Fruit fly (Drosophila melanogaster): ENCODE measurements around the gene CG7920.

CG7920 gene

dm6 chr3R:30060451-30061153, 45.5 kb upstream of the CG7920 start:
- no peak for TF ChIP-seq Pif1B (GFP tag; optimal IDR thresholded peaks at IDR 0.05)
- TF ChIP-seq CG17806 (tag; optimal IDR thresholded peaks at IDR 0.05): no peak
- TF ChIP-seq CG4496 (GFP tag; IDR thresholded peaks at IDR 0.05): no peak; the same call in 2 of the 3 replicates
- no peak for TF ChIP-seq CG32121 (GFP tag; IDR thresholded peaks at IDR 0.05)
- no peak for TF ChIP-seq CG8159 (tag; optimal IDR thresholded peaks at IDR 0.05)
- TF ChIP-seq CG13204 (GFP tag; optimal IDR thresholded peaks at IDR 0.05): no peak
- TF ChIP-seq Snoo (tag; optimal IDR thresholded peaks at IDR 0.05): no peak
- no peak for TF ChIP-seq rn (GFP tag; IDR thresholded peaks at IDR 0.05)
- TF ChIP-seq CG14655 (GFP tag; optimal IDR thresholded peaks at IDR 0.05): no peak
- TF ChIP-seq CG12605 (GFP tag; IDR thresholded peaks at IDR 0.05): no peak
- TF ChIP-seq CG15710 (tag; optimal IDR thresholded peaks at IDR 0.05): no peak
- TF ChIP-seq CG34367 (tag; optimal IDR thresholded peaks at IDR 0.05): no peak
- TF ChIP-seq CG9948 (tag; optimal IDR thresholded peaks at IDR 0.05): no peak
- TF ChIP-seq Pif1A (GFP tag; optimal IDR thresholded peaks at IDR 0.05): no peak
- no peak for TF ChIP-seq fd96Ca (GFP tag; IDR thresholded peaks at IDR 0.05)
- no peak for TF ChIP-seq gl (tag; optimal IDR thresholded peaks at IDR 0.05)
- no peak for TF ChIP-seq D1 (tag; optimal IDR thresholded peaks at IDR 0.05)
- TF ChIP-seq Ets98B (GFP tag; IDR thresholded peaks at IDR 0.05): no peak

- TF ChIP-seq Pif1B (GFP tag; optimal IDR thresholded peaks at IDR 0.05) (no peak), CG8159 (tag; optimal IDR thresholded peaks at IDR 0.05) (peak; percentile 31), EcR (GFP tag; optimal IDR thresholded peaks at IDR 0.05) (peak; percentile 85), fd96Ca (GFP tag; IDR thresholded peaks at IDR 0.05) (no peak)
Measured at dm6 chr3R:30059944-30060343, 44.9 kb upstream of the CG7920 start.

- TF ChIP-seq CG13204 (GFP tag; optimal IDR thresholded peaks at IDR 0.05) (no peak), CG4496 (GFP tag; IDR thresholded peaks at IDR 0.05) (0 out of 3 replicates have a peak, but pooled peaks have one; percentile 8), CG8159 (tag; optimal IDR thresholded peaks at IDR 0.05) (peak; percentile 23), CG34367 (tag; optimal IDR thresholded peaks at IDR 0.05) (peak; percentile 8), CG9948 (tag; optimal IDR thresholded peaks at IDR 0.05) (no peak), Pif1B (GFP tag; optimal IDR thresholded peaks at IDR 0.05) (no peak), fd96Ca (GFP tag; IDR thresholded peaks at IDR 0.05) (no peak), CG17806 (tag; optimal IDR thresholded peaks at IDR 0.05) (peak; percentile 21), Ets98B (GFP tag; IDR thresholded peaks at IDR 0.05) (peak; percentile 64), Snoo (tag; optimal IDR thresholded peaks at IDR 0.05) (peak; percentile 19), EcR (GFP tag; optimal IDR thresholded peaks at IDR 0.05) (no peak), rn (GFP tag; IDR thresholded peaks at IDR 0.05) (no peak), CG15710 (tag; optimal IDR thresholded peaks at IDR 0.05) (no peak), Pif1A (GFP tag; optimal IDR thresholded peaks at IDR 0.05) (peak; percentile 31)
Measured at dm6 chr3R:30058057-30058868, 43.2 kb upstream of the CG7920 start, which contains the start of gene sima. sima (plus strand) TSS chr3R:30058311.

dm6 chr3R:30056592-30057135, 41.6 kb upstream of the CG7920 start, which contains the start of the genes CG7950 and Rpp14a:
CG7950 (plus strand) TSS chr3R:30056859.
Rpp14a (plus strand) TSS chr3R:30056859.
- TF ChIP-seq Snoo (tag; optimal IDR thresholded peaks at IDR 0.05) (peak; percentile 74), fd96Ca (GFP tag; IDR thresholded peaks at IDR 0.05) (peak; percentile 77; the same call in 2 of the 3 replicates), CG15710 (tag; optimal IDR thresholded peaks at IDR 0.05) (peak; percentile 83), Pif1B (GFP tag; optimal IDR thresholded peaks at IDR 0.05) (no peak), CG34367 (tag; optimal IDR thresholded peaks at IDR 0.05) (peak; percentile 82), EcR (GFP tag; optimal IDR thresholded peaks at IDR 0.05) (no peak), gl (tag; optimal IDR thresholded peaks at IDR 0.05) (peak; percentile 61), Pif1A (GFP tag; optimal IDR thresholded peaks at IDR 0.05) (no peak), CG12605 (GFP tag; IDR thresholded peaks at IDR 0.05) (peak; percentile 74), CG9948 (tag; optimal IDR thresholded peaks at IDR 0.05) (peak; percentile 64), CG8159 (tag; optimal IDR thresholded peaks at IDR 0.05) (peak; percentile 77), CG32121 (GFP tag; IDR thresholded peaks at IDR 0.05) (peak; percentile 85), CG14655 (GFP tag; optimal IDR thresholded peaks at IDR 0.05) (no peak), CG13204 (GFP tag; optimal IDR thresholded peaks at IDR 0.05) (no peak), Ets98B (GFP tag; IDR thresholded peaks at IDR 0.05) (peak; percentile 86), CG17806 (tag; optimal IDR thresholded peaks at IDR 0.05) (peak; percentile 82), CG4496 (GFP tag; IDR thresholded peaks at IDR 0.05) (peak; percentile 90), rn (GFP tag; IDR thresholded peaks at IDR 0.05) (peak; percentile 73), CG10348 (GFP tag; IDR thresholded peaks at IDR 0.05) (no peak), CG8301 (tag; optimal IDR thresholded peaks at IDR 0.05) (peak; percentile 73), D1 (tag; optimal IDR thresholded peaks at IDR 0.05) (no peak)

- peak; percentile 43 for TF ChIP-seq CG15710 (tag; optimal IDR thresholded peaks at IDR 0.05)
- TF ChIP-seq Ets98B (GFP tag; IDR thresholded peaks at IDR 0.05): peak; percentile 39; the same call in 1 of the 2 replicates
- TF ChIP-seq fd96Ca (GFP tag; IDR thresholded peaks at IDR 0.05): peak; percentile 46; the same call in 1 of the 3 replicates
- TF ChIP-seq Snoo (tag; optimal IDR thresholded peaks at IDR 0.05): peak; percentile 15
- no peak for TF ChIP-seq rn (GFP tag; IDR thresholded peaks at IDR 0.05)
- TF ChIP-seq CG17806 (tag; optimal IDR thresholded peaks at IDR 0.05): peak; percentile 21
Measured at dm6 chr3R:30055915-30056544, 40.9 kb upstream of the CG7920 start, which contains the start of the genes Rpp14b and spn-A. Rpp14b (plus strand) TSS chr3R:30055957. spn-A (minus strand) TSS chr3R:30056037.
